Fruit fly (Drosophila melanogaster) whole organism, embryonic: ENCODE measurements around the gene CG43248.

Source experiments
- BtbVII ChIP-seq: fragments of 200-800 bp; sonication (Bioruptor generic); optimal IDR thresholded peaks from 3 replicates; lab custom pipeline; 2017; ENCODE audit warnings: missing biosample characterization, mild to moderate bottlenecking, missing genetic modification characterization
- C15 ChIP-seq: fragments of 200-800 bp; sonication (Bioruptor generic); IDR thresholded peaks from 3 replicates; pipeline ENCODE4 v1.3.6; 2022; ENCODE audit warnings: missing biosample characterization, missing genetic modification characterization
- CG10209 ChIP-seq: fragments of 200-800 bp; sonication (Bioruptor generic); optimal IDR thresholded peaks from 3 replicates; lab custom pipeline; 2017; ENCODE audit warnings: missing biosample characterization, mild to moderate bottlenecking, missing genetic modification characterization, missing genetic modification reagents
- CG1024 ChIP-seq: fragments of 200-800 bp; sonication (Bioruptor generic); IDR thresholded peaks from 2 replicates; pipeline ENCODE4 v1.3.6; 2022; ENCODE audit warnings: missing biosample characterization, missing genetic modification characterization
- CG12155 ChIP-seq: fragments of 200-800 bp; sonication (Bioruptor generic); optimal IDR thresholded peaks from 3 replicates; lab custom pipeline; 2016; ENCODE audit warnings: missing biosample characterization, missing genetic modification characterization
- CG12769 ChIP-seq: fragments of 200-800 bp; sonication (Bioruptor generic); optimal IDR thresholded peaks from 2 replicates; lab custom pipeline; 2019; ENCODE audit warnings: missing biosample characterization, mild to moderate bottlenecking, missing genetic modification characterization, moderate library complexity
- CG13424 ChIP-seq: fragments of 200-800 bp; sonication (Bioruptor generic); optimal IDR thresholded peaks from 2 replicates; lab custom pipeline; 2019; ENCODE audit warnings: missing biosample characterization, mild to moderate bottlenecking, missing genetic modification characterization, moderate library complexity
- CG13894 ChIP-seq: fragments of 200-800 bp; sonication (Bioruptor generic); optimal IDR thresholded peaks from 3 replicates; lab custom pipeline; 2018; ENCODE audit warnings: missing biosample characterization, mild to moderate bottlenecking, missing genetic modification characterization, moderate library complexity
- CG1602 ChIP-seq: fragments of 200-800 bp; sonication (Bioruptor generic); optimal IDR thresholded peaks from 3 replicates; lab custom pipeline; 2016; ENCODE audit warnings: missing biosample characterization, missing genetic modification characterization
- CG16813 ChIP-seq: fragments of 200-800 bp; sonication (Bioruptor generic); IDR thresholded peaks from 3 replicates; pipeline ENCODE4 v1.3.6; 2022; ENCODE audit warnings: missing biosample characterization, missing genetic modification characterization; ENCODE audit not compliant: partially characterized antibody
- CG17612 ChIP-seq: fragments of 200-800 bp; sonication (Bioruptor generic); IDR thresholded peaks from 2 replicates; pipeline ENCODE4 v1.3.6; 2022; ENCODE audit warnings: missing biosample characterization, missing genetic modification characterization
- CG18764 ChIP-seq: fragments of 200-800 bp; sonication (Bioruptor generic); optimal IDR thresholded peaks from 3 replicates; lab custom pipeline; 2016; ENCODE audit warnings: missing biosample characterization, missing genetic modification characterization
- CG3281 ChIP-seq: fragments of 200-800 bp; sonication (Bioruptor generic); optimal IDR thresholded peaks from 3 replicates; lab custom pipeline; 2017; ENCODE audit warnings: missing biosample characterization, mild to moderate bottlenecking, missing genetic modification characterization
- CG4854 ChIP-seq: fragments of 200-800 bp; sonication (Bioruptor generic); optimal IDR thresholded peaks from 2 replicates; lab custom pipeline; 2016; ENCODE audit warnings: missing biosample characterization, missing genetic modification characterization, inconsistent platforms
- CG5180 ChIP-seq: fragments of 200-800 bp; sonication (Bioruptor generic); optimal IDR thresholded peaks from 3 replicates; lab custom pipeline; 2017; ENCODE audit warnings: missing biosample characterization, missing genetic modification characterization, mild to moderate bottlenecking, moderate library complexity, missing genetic modification reagents
- CG6254 ChIP-seq: fragments of 200-800 bp; sonication (Bioruptor generic); optimal IDR thresholded peaks from 3 replicates; lab custom pipeline; 2017; ENCODE audit warnings: mild to moderate bottlenecking, missing biosample characterization, missing genetic modification reagents, missing genetic modification characterization
- CG9876 ChIP-seq: fragments of 200-800 bp; sonication (Bioruptor generic); optimal IDR thresholded peaks from 2 replicates; lab custom pipeline; 2016; ENCODE audit warnings: missing biosample characterization, missing genetic modification characterization
- Dp ChIP-seq: fragments of 200-800 bp; sonication (Bioruptor generic); optimal IDR thresholded peaks from 2 replicates; lab custom pipeline; 2018; ENCODE audit warnings: missing biosample characterization, mild to moderate bottlenecking, missing genetic modification characterization, moderate library complexity
- E2f2 ChIP-seq: fragments of 200-800 bp; sonication (Bioruptor generic); IDR thresholded peaks from 2 replicates; pipeline ENCODE4 v1.3.6; 2022; ENCODE audit warnings: missing biosample characterization, missing genetic modification characterization
- Ets97D ChIP-seq: fragments of 200-800 bp; sonication (Bioruptor generic); optimal IDR thresholded peaks from 3 replicates; lab custom pipeline; 2016; ENCODE audit warnings: missing biosample characterization, missing genetic modification characterization
- Gsc ChIP-seq: fragments of 200-800 bp; sonication (Bioruptor generic); IDR thresholded peaks from 2 replicates; pipeline ENCODE4 v1.3.6; 2022; ENCODE audit warnings: missing biosample characterization, missing genetic modification characterization
- Gug ChIP-seq: fragments of 200-800 bp; sonication (Bioruptor generic); IDR thresholded peaks from 4 replicates; pipeline ENCODE4 v1.3.6; 2022; ENCODE audit warnings: missing biosample characterization, missing genetic modification characterization
- Hey ChIP-seq: fragments of 200-800 bp; sonication (Bioruptor generic); optimal IDR thresholded peaks from 3 replicates; lab custom pipeline; 2018; ENCODE audit warnings: missing biosample characterization, mild to moderate bottlenecking, missing genetic modification characterization
- Hr51 ChIP-seq, 2 experiments: fragments of 200-800 bp; sonication (Bioruptor generic); optimal IDR thresholded peaks; 2 replicates in 1 of 2; 3 replicates in 1 of 2; lab custom pipeline; 2016 to 2018; ENCODE audit warnings: missing biosample characterization in 2 of 2, missing genetic modification characterization in 2 of 2, mild to moderate bottlenecking in 1 of 2, moderate library complexity in 1 of 2
- Jarid2 ChIP-seq: fragments of 200-800 bp; sonication (Bioruptor generic); optimal IDR thresholded peaks from 3 replicates; lab custom pipeline; 2017; ENCODE audit warnings: mild to moderate bottlenecking, missing biosample characterization, missing genetic modification reagents, missing genetic modification characterization
- Lpt ChIP-seq: fragments of >200 bp; optimal IDR thresholded peaks from 2 replicates; lab custom pipeline; 2018; ENCODE audit warnings: missing biosample characterization, missing genetic modification characterization
- MTF-1 ChIP-seq: fragments of 200-800 bp; sonication (Bioruptor generic); optimal IDR thresholded peaks from 2 replicates; lab custom pipeline; 2018; ENCODE audit warnings: missing biosample characterization, mild to moderate bottlenecking, missing genetic modification characterization, borderline replicate concordance
- Mrtf ChIP-seq: fragments of 200-800 bp; sonication (Bioruptor generic); IDR thresholded peaks from 3 replicates; pipeline ENCODE4 v1.3.6; 2022; ENCODE audit warnings: missing biosample characterization, missing genetic modification characterization
- Sox102F ChIP-seq: fragments of 200-800 bp; sonication (Bioruptor generic); optimal IDR thresholded peaks from 2 replicates; lab custom pipeline; 2018; ENCODE audit warnings: missing biosample characterization, mild to moderate bottlenecking, missing genetic modification characterization, moderate library complexity
- Xbp1 ChIP-seq: fragments of 200-800 bp; sonication (Bioruptor generic); optimal IDR thresholded peaks from 3 replicates; lab custom pipeline; 2016; ENCODE audit warnings: missing biosample characterization, mild to moderate bottlenecking, missing genetic modification characterization
- ase ChIP-seq: fragments of 200-800 bp; sonication (Bioruptor generic); IDR thresholded peaks from 3 replicates; pipeline ENCODE4 v1.3.6; 2022; ENCODE audit warnings: missing biosample characterization, missing genetic modification characterization
- btn ChIP-seq: fragments of 200-800 bp; sonication (Bioruptor generic); optimal IDR thresholded peaks from 2 replicates; lab custom pipeline; 2016; ENCODE audit warnings: missing biosample characterization, missing genetic modification characterization
- cg ChIP-seq: fragments of 200-800 bp; sonication (Bioruptor generic); optimal IDR thresholded peaks from 3 replicates; lab custom pipeline; 2019; ENCODE audit warnings: missing biosample characterization, mild to moderate bottlenecking, missing genetic modification characterization, moderate library complexity
- dimm ChIP-seq: fragments of 200-800 bp; sonication (Bioruptor generic); IDR thresholded peaks from 2 replicates; pipeline ENCODE4 v1.3.6; 2022; ENCODE audit warnings: missing biosample characterization, missing genetic modification characterization
- disco-r ChIP-seq: fragments of 200-800 bp; sonication (Bioruptor generic); optimal IDR thresholded peaks from 2 replicates; lab custom pipeline; 2016; ENCODE audit warnings: missing biosample characterization, missing genetic modification characterization
- dysf ChIP-seq: fragments of 200-800 bp; sonication (Bioruptor generic); IDR thresholded peaks from 3 replicates; pipeline ENCODE4 v1.3.6; 2022; ENCODE audit warnings: missing biosample characterization, missing genetic modification characterization
- en ChIP-seq: fragments of 200-800 bp; sonication (Bioruptor generic); optimal IDR thresholded peaks from 2 replicates; lab custom pipeline; 2016; ENCODE audit warnings: missing biosample characterization, missing genetic modification characterization
- esg ChIP-seq: fragments of 200-800 bp; sonication (Bioruptor generic); conservative IDR thresholded peaks from 2 replicates; pipeline ENCODE4 v1.3.6; 2022; ENCODE audit warnings: missing biosample characterization, missing genetic modification characterization
- eve ChIP-seq, 2 experiments: fragments of >200 bp; optimal IDR thresholded peaks; 2 replicates each; lab custom pipeline; 2017; ENCODE audit warnings: missing biosample characterization in 2 of 2, missing genetic modification characterization in 2 of 2
- fd3F ChIP-seq: fragments of 200-800 bp; sonication (Bioruptor generic); optimal IDR thresholded peaks from 2 replicates; lab custom pipeline; 2018; ENCODE audit warnings: missing biosample characterization, mild to moderate bottlenecking, missing genetic modification characterization, moderate library complexity
- hb ChIP-seq: fragments of 200-800 bp; sonication (Bioruptor generic); IDR thresholded peaks from 3 replicates; pipeline ENCODE4 v1.3.6; 2022; ENCODE audit warnings: missing biosample characterization, missing genetic modification characterization; ENCODE audit not compliant: partially characterized antibody
- jing ChIP-seq: fragments of 200-800 bp; sonication (Bioruptor generic); optimal IDR thresholded peaks from 2 replicates; lab custom pipeline; 2018; ENCODE audit warnings: missing biosample characterization, mild to moderate bottlenecking, missing genetic modification characterization
- lmd ChIP-seq: fragments of 200-800 bp; sonication (Bioruptor generic); IDR thresholded peaks from 2 replicates; pipeline ENCODE4 v1.3.6; 2022; ENCODE audit warnings: missing biosample characterization, missing genetic modification characterization
- lov ChIP-seq, 2 experiments: fragments of 200-800 bp in 1 of 2; fragments of >200 bp in 1 of 2; sonication (Bioruptor generic) in 1 of 2; IDR thresholded peaks in 1 of 2; optimal IDR thresholded peaks in 1 of 2; 2 replicates in 1 of 2; 3 replicates in 1 of 2; pipeline versions ENCODE4 v1.3.6 to Lab custom; 2017 to 2022; ENCODE audit warnings: missing biosample characterization in 1 of 2, missing genetic modification characterization in 1 of 2
- nerfin-1 ChIP-seq: fragments of 200-800 bp; sonication (Bioruptor generic); optimal IDR thresholded peaks from 3 replicates; lab custom pipeline; 2019; ENCODE audit warnings: missing biosample characterization, mild to moderate bottlenecking, missing genetic modification characterization, moderate library complexity
- pb ChIP-seq: fragments of 200-800 bp; sonication (Bioruptor generic); optimal IDR thresholded peaks from 3 replicates; lab custom pipeline; 2016; ENCODE audit warnings: missing biosample characterization, missing genetic modification characterization
- slbo ChIP-seq: fragments of 200-800 bp; sonication (Bioruptor generic); IDR thresholded peaks from 2 replicates; pipeline ENCODE4 v1.3.6; 2022; ENCODE audit warnings: missing biosample characterization, missing genetic modification characterization
- tio ChIP-seq: fragments of 200-800 bp; sonication (Bioruptor generic); optimal IDR thresholded peaks from 2 replicates; lab custom pipeline; 2017; ENCODE audit warnings: missing biosample characterization, missing genetic modification characterization, inconsistent platforms
- tx ChIP-seq: fragments of 200-800 bp; sonication (Bioruptor generic); optimal IDR thresholded peaks from 2 replicates; lab custom pipeline; 2016; ENCODE audit warnings: missing biosample characterization, missing genetic modification characterization

Gene CG43248

dm6 chr3L:15532368-15533030 lies 1.2 kb upstream of the CG43248 start (continued):
- no peak for TF ChIP-seq btn
- no peak for TF ChIP-seq CG16813
- peak; percentile 68 for TF ChIP-seq CG12769
- no peak for TF ChIP-seq Jarid2 (GFP tag; lab: Kevin White, UChicago)
- TF ChIP-seq Gug (GFP tag; lab: Robert Waterston, UW) = peak; percentile 21; the same call in 1 of the 4 replicates
- TF ChIP-seq Lpt = no peak
- peak; percentile 55 for TF ChIP-seq esg (GFP tag; lab: Robert Waterston, UW)
- TF ChIP-seq CG12155 (GFP tag; lab: Kevin White, UChicago) = peak; percentile 4
- no peak for TF ChIP-seq CG17612 (GFP tag; lab: Robert Waterston, UW)
- no peak for TF ChIP-seq Hr51 (GFP tag; optimal IDR thresholded peaks at IDR 0.05; lab: Kevin White, UChicago)
- no peak for TF ChIP-seq nerfin-1 (tag; lab: Kevin White, UChicago)
- no peak for TF ChIP-seq disco-r
- TF ChIP-seq CG18764 (GFP tag; lab: Kevin White, UChicago) = no peak
- TF ChIP-seq slbo = peak; percentile 63
- no peak for TF ChIP-seq cg (GFP tag; lab: Kevin White, UChicago)
- TF ChIP-seq dysf (GFP tag; lab: Robert Waterston, UW) = peak; percentile 68
- TF ChIP-seq fd3F (GFP tag; lab: Kevin White, UChicago) = no peak
- peak; percentile 58 for TF ChIP-seq lmd
- peak; percentile 46 for TF ChIP-seq tio (GFP tag; lab: Kevin White, UChicago)
- TF ChIP-seq Gsc (GFP tag; lab: Robert Waterston, UW) = no peak
- peak; percentile 11 for TF ChIP-seq CG3281 (GFP tag; lab: Kevin White, UChicago)
- no peak for TF ChIP-seq MTF-1 (GFP tag; lab: Kevin White, UChicago)
- TF ChIP-seq hb (GFP tag; lab: Robert Waterston, UW) = no peak
- no peak for TF ChIP-seq Mrtf (GFP tag; lab: Robert Waterston, UW)
- no peak for TF ChIP-seq CG13424 (tag; lab: Kevin White, UChicago)
- TF ChIP-seq Sox102F = peak; percentile 26
- 0 out of 3 replicates have a peak, but pooled peaks have one; percentile 26 for TF ChIP-seq ase (GFP tag; lab: Robert Waterston, UW)
- no peak for TF ChIP-seq CG4854 (GFP tag; lab: Kevin White, UChicago)
- TF ChIP-seq CG13894 (tag; lab: Kevin White, UChicago) = no peak
- no peak for TF ChIP-seq Hey
- 0 out of 2 replicates have a peak, but pooled peaks have one; percentile 23 for TF ChIP-seq dimm (GFP tag; lab: Robert Waterston, UW)
- no peak for TF ChIP-seq CG10209
- TF ChIP-seq en (GFP tag; lab: Kevin White, UChicago) = no peak
- TF ChIP-seq C15 (GFP tag; lab: Robert Waterston, UW) = 0 out of 3 replicates have a peak, but pooled peaks have one; percentile 39
- peak; percentile 29; the same call in 1 of the 2 replicates for TF ChIP-seq CG1024 (GFP tag; lab: Robert Waterston, UW)
- TF ChIP-seq eve (GFP tag; optimal IDR thresholded peaks at IDR 0.05; lab: Kevin White, UChicago) = no peak
- TF ChIP-seq pb (GFP tag; lab: Kevin White, UChicago) = no peak
- TF ChIP-seq E2f2 (GFP tag; lab: Robert Waterston, UW) = no peak
- TF ChIP-seq BtbVII (GFP tag; lab: Kevin White, UChicago) = no peak
- TF ChIP-seq jing (GFP tag; lab: Kevin White, UChicago) = no peak
- TF ChIP-seq Dp (GFP tag; lab: Kevin White, UChicago) = no peak
- peak; percentile 45 for TF ChIP-seq CG5180
- TF ChIP-seq tx = no peak
- peak; percentile 25 for TF ChIP-seq CG6254 (GFP tag; lab: Kevin White, UChicago)
- peak; percentile 22 for TF ChIP-seq CG9876
- peak; percentile 3 for TF ChIP-seq Xbp1 (GFP tag; lab: Kevin White, UChicago)
- no peak for TF ChIP-seq Ets97D (GFP tag; lab: Kevin White, UChicago)
- no peak for TF ChIP-seq lov (optimal IDR thresholded peaks at IDR 0.05; lab: Kevin White, UChicago)
- 0 out of 3 replicates have a peak, but pooled peaks have one; percentile 27 for TF ChIP-seq lov (GFP tag; IDR thresholded peaks at IDR 0.05; lab: Robert Waterston, UW)
- TF ChIP-seq CG1602 (GFP tag; lab: Kevin White, UChicago) = no peak
